Comparison of ENCODE assay signal across 3 fruit fly cellular contexts in genomic region chr3R:10351960-10352458, dm6.
TF ChIP-seq lines count a peak whose summit lies in the region.

No protein-coding gene starts in this region.

TF ChIP-seq in whole organism, adult, 20 proteins besides CTCF, POLR2A, EP300 and RAD21 (continued from another document):
- peak; percentile 36 for TF ChIP-seq cic (GFP tag; optimal IDR thresholded peaks at IDR 0.05; lab: Kevin White, UChicago)
TF ChIP-seq in whole organism, adult: peak in this region for 6.

TF ChIP-seq in whole organism, embryonic, 481 proteins besides CTCF, POLR2A, EP300 and RAD21 (continued from another document):
- no peak for TF ChIP-seq crc (GFP tag; optimal IDR thresholded peaks at IDR 0.05; lab: Kevin White, UChicago)
- peak; percentile 5 for TF ChIP-seq Nf-YC (tag; optimal IDR thresholded peaks at IDR 0.05; lab: Kevin White, UChicago)
- peak; percentile 49 for TF ChIP-seq pros (GFP tag; optimal IDR thresholded peaks at IDR 0.05; lab: Kevin White, UChicago)
- peak; percentile 2 for TF ChIP-seq CG17568 (GFP tag; optimal IDR thresholded peaks at IDR 0.05; lab: Kevin White, UChicago)
- TF ChIP-seq CG12769 (tag; optimal IDR thresholded peaks at IDR 0.05; lab: Kevin White, UChicago), result peak; percentile 70
- TF ChIP-seq CG13894 (tag; optimal IDR thresholded peaks at IDR 0.05; lab: Kevin White, UChicago), result peak; percentile 61
- no peak for TF ChIP-seq esg (GFP tag; conservative IDR thresholded peaks at IDR 0.05; lab: Robert Waterston, UW)
- peak in 1 of 2 experiments; percentile 99 for TF ChIP-seq bsh (GFP tag; optimal IDR thresholded peaks at IDR 0.05; lab: Kevin White, UChicago)
- no peak for TF ChIP-seq CG7357 (GFP tag; IDR thresholded peaks at IDR 0.05; lab: Robert Waterston, UW)
- TF ChIP-seq abd-A (tag; optimal IDR thresholded peaks at IDR 0.05; lab: Kevin White, UChicago), result peak; percentile 93
- TF ChIP-seq lab (GFP tag; optimal IDR thresholded peaks at IDR 0.05; lab: Kevin White, UChicago), result peak; percentile 8
- TF ChIP-seq dpn (GFP tag; optimal IDR thresholded peaks at IDR 0.05; lab: Kevin White, UChicago), result no peak
- peak; percentile 37 to 66 for TF ChIP-seq Trl (optimal IDR thresholded peaks at IDR 0.05; lab: Kevin White, UChicago)
- no peak for TF ChIP-seq Trl (GFP tag; optimal IDR thresholded peaks at IDR 0.05; lab: Kevin White, UChicago)
- TF ChIP-seq Dip3 (GFP tag; optimal IDR thresholded peaks at IDR 0.05; lab: Kevin White, UChicago), result no peak
- TF ChIP-seq Xrp1 (GFP tag; IDR thresholded peaks at IDR 0.05; lab: Robert Waterston, UW), result no peak
- TF ChIP-seq kni (GFP tag; optimal IDR thresholded peaks at IDR 0.05; lab: Kevin White, UChicago), result peak; percentile 37
- TF ChIP-seq mirr (GFP tag; optimal IDR thresholded peaks at IDR 0.05; lab: Kevin White, UChicago), result peak; percentile 49
- TF ChIP-seq Fer1 (GFP tag; optimal IDR thresholded peaks at IDR 0.05; lab: Kevin White, UChicago), result peak; percentile 82
- TF ChIP-seq Rx (GFP tag; IDR thresholded peaks at IDR 0.05; lab: Robert Waterston, UW), result no peak
- peak; percentile 62 for TF ChIP-seq Med (GFP tag; lab: Kevin White, UChicago)
- TF ChIP-seq CG1832 (GFP tag; optimal IDR thresholded peaks at IDR 0.05; lab: Kevin White, UChicago), result peak; percentile 38
- TF ChIP-seq scrt (GFP tag; optimal IDR thresholded peaks at IDR 0.05; lab: Kevin White, UChicago), result peak; percentile 92
- peak; percentile 2 for TF ChIP-seq ERR (GFP tag; optimal IDR thresholded peaks at IDR 0.05; lab: Kevin White, UChicago)
- peak; percentile 78 for TF ChIP-seq sens (GFP tag; lab: Kevin White, UChicago)
TF ChIP-seq in whole organism, embryonic: peak in this region for 28.

TF ChIP-seq in whole organism, prepupa, 60 proteins besides CTCF, POLR2A, EP300 and RAD21 (continued from another document):
- TF ChIP-seq fd85E (GFP tag; optimal IDR thresholded peaks at IDR 0.05; lab: Kevin White, UChicago) (peak; percentile 77), CG8632 (GFP tag; optimal IDR thresholded peaks at IDR 0.05; lab: Kevin White, UChicago) (peak; percentile 78), CG10631 (GFP tag; optimal IDR thresholded peaks at IDR 0.05; lab: Kevin White, UChicago) (peak; percentile 79), CG34406 (GFP tag; optimal IDR thresholded peaks at IDR 0.05; lab: Kevin White, UChicago) (peak; percentile 81), Eip75B (GFP tag; optimal IDR thresholded peaks at IDR 0.05; lab: Kevin White, UChicago) (peak; percentile 86), Hr38 (GFP tag; optimal IDR thresholded peaks at IDR 0.05; lab: Kevin White, UChicago) (no peak), CG4318 (GFP tag; optimal IDR thresholded peaks at IDR 0.05; lab: Kevin White, UChicago) (peak; percentile 65), fkh (GFP tag; optimal IDR thresholded peaks at IDR 0.05; lab: Kevin White, UChicago) (peak; percentile 72), Smox (GFP tag; optimal IDR thresholded peaks at IDR 0.05; lab: Kevin White, UChicago) (peak; percentile 40), CG1621 (tag; optimal IDR thresholded peaks at IDR 0.05; lab: Kevin White, UChicago) (peak; percentile 99), CG11902 (GFP tag; optimal IDR thresholded peaks at IDR 0.05; lab: Kevin White, UChicago) (no peak), CG6792 (GFP tag; optimal IDR thresholded peaks at IDR 0.05; lab: Kevin White, UChicago) (peak; percentile 77), spab (GFP tag; optimal IDR thresholded peaks at IDR 0.05; lab: Kevin White, UChicago) (peak; percentile 99), CG8119 (GFP tag; IDR thresholded peaks at IDR 0.05; lab: Robert Waterston, UW) (no peak), Hr4 (GFP tag; optimal IDR thresholded peaks at IDR 0.05; lab: Kevin White, UChicago) (peak; percentile 83), CG8319 (GFP tag; optimal IDR thresholded peaks at IDR 0.05; lab: Kevin White, UChicago) (peak; percentile 64), pdm3 (GFP tag; optimal IDR thresholded peaks at IDR 0.05; lab: Kevin White, UChicago) (peak; percentile 92), Lpt (GFP tag; optimal IDR thresholded peaks at IDR 0.05; lab: Kevin White, UChicago) (peak; percentile 95), CG3032 (tag; optimal IDR thresholded peaks at IDR 0.05; lab: Kevin White, UChicago) (peak; percentile 99), CG15336 (GFP tag; IDR thresholded peaks at IDR 0.05; lab: Robert Waterston, UW) (no peak), Sox15 (GFP tag; optimal IDR thresholded peaks at IDR 0.05; lab: Kevin White, UChicago) (no peak), Eip93F (GFP tag; optimal IDR thresholded peaks at IDR 0.05; lab: Kevin White, UChicago) (peak; percentile 8), svp (GFP tag; lab: Kevin White, UChicago) (peak; percentile 68), eg (GFP tag; IDR thresholded peaks at IDR 0.05; lab: Robert Waterston, UW) (no peak), acj6 (GFP tag; optimal IDR thresholded peaks at IDR 0.05; lab: Kevin White, UChicago) (peak; percentile 65), CG16779 (tag; optimal IDR thresholded peaks at IDR 0.05; lab: Kevin White, UChicago) (peak; percentile 98), CG11762 (GFP tag; optimal IDR thresholded peaks at IDR 0.05; lab: Kevin White, UChicago; ENCODE audit: insufficient read depth) (peak; percentile 71), ss (GFP tag; optimal IDR thresholded peaks at IDR 0.05; lab: Kevin White, UChicago) (peak; percentile 99), cyc (GFP tag; optimal IDR thresholded peaks at IDR 0.05; lab: Kevin White, UChicago) (no peak), topi (GFP tag; optimal IDR thresholded peaks at IDR 0.05; lab: Kevin White, UChicago) (peak; percentile 44), esn (GFP tag; optimal IDR thresholded peaks at IDR 0.05; lab: Kevin White, UChicago) (peak; percentile 0), salr (GFP tag; optimal IDR thresholded peaks at IDR 0.05; lab: Kevin White, UChicago) (peak; percentile 92 to 99), CG11294 (GFP tag; IDR thresholded peaks at IDR 0.05; lab: Robert Waterston, UW) (no peak), CG9139 (GFP tag; optimal IDR thresholded peaks at IDR 0.05; lab: Kevin White, UChicago) (peak; percentile 98), CG31627 (GFP tag; optimal IDR thresholded peaks at IDR 0.05; lab: Kevin White, UChicago) (peak; percentile 8), Sox14 (GFP tag; optimal IDR thresholded peaks at IDR 0.05; lab: Kevin White, UChicago) (peak; percentile 97), Sox102F (GFP tag; optimal IDR thresholded peaks at IDR 0.05; lab: Kevin White, UChicago) (peak; percentile 83), fd59A (GFP tag; optimal IDR thresholded peaks at IDR 0.05; lab: Kevin White, UChicago) (peak; percentile 96), net (GFP tag; optimal IDR thresholded peaks at IDR 0.05; lab: Kevin White, UChicago) (peak; percentile 93), CG32006 (GFP tag; optimal IDR thresholded peaks at IDR 0.05; lab: Kevin White, UChicago) (peak; percentile 94), OdsH (GFP tag; optimal IDR thresholded peaks at IDR 0.05; lab: Kevin White, UChicago) (peak; percentile 86)
TF ChIP-seq in whole organism, prepupa: peak in this region for 48.
